Worm (Caenorhabditis elegans) whole organism, mixed stage, embryonic: ENCODE data around the gene rpb-11.

Source experiments
- bed-3 ChIP-seq: fragments of 200-800 bp; sonication (Bioruptor generic); optimal IDR thresholded peaks from 3 replicates; lab custom pipeline; 2018; ENCODE audit warnings: mild to moderate bottlenecking, missing genetic modification characterization, moderate library complexity, missing compliant biosample characterization
- drap-1 ChIP-seq: fragments of 200-800 bp; sonication (Bioruptor generic); optimal IDR thresholded peaks from 3 replicates; lab custom pipeline; 2018; ENCODE audit warnings: mild to moderate bottlenecking, missing genetic modification characterization, missing compliant biosample characterization
- elt-1 ChIP-seq: sonication (generic microtip); optimal IDR thresholded peaks from 2 replicates; lab custom pipeline; 2017; ENCODE audit warnings: missing genetic modification characterization, mild to moderate bottlenecking, missing compliant biosample characterization, antibody characterized with exemption, moderate library complexity, borderline replicate concordance; ENCODE audit not compliant: insufficient read depth
- nhr-76 ChIP-seq: sonication (generic microtip); optimal IDR thresholded peaks from 2 replicates; lab custom pipeline; 2017; ENCODE audit warnings: missing biosample characterization, missing genetic modification characterization

- TF ChIP-seq elt-1 (tag; lab: Kevin White, UChicago): no peak
- TF ChIP-seq drap-1 (GFP tag; lab: Kevin White, UChicago): no peak
- no peak for TF ChIP-seq nhr-76 (tag; lab: Kevin White, UChicago)
- no peak for TF ChIP-seq bed-3 (GFP tag; lab: Kevin White, UChicago)
Measured at ce11 chrII:14018887-14019286, 41.0 kb upstream of the rpb-11 start.
